Worm (Caenorhabditis elegans) whole organism, late embryonic: ENCODE measurements around the gene T05B11.4.

ENCODE experiments used
- ceh-30 ChIP-seq: fragments of 150-350 bp; optimal IDR thresholded peaks from 2 replicates; lab custom pipeline; 2014; ENCODE audit warnings: missing biosample characterization, missing genetic modification characterization
- ceh-31 ChIP-seq: sonication (generic microtip); optimal IDR thresholded peaks from 2 replicates; lab custom pipeline; 2016; ENCODE audit warnings: missing genetic modification characterization, missing compliant biosample characterization
- ceh-34 ChIP-seq: sonication (generic microtip); optimal IDR thresholded peaks from 2 replicates; lab custom pipeline; 2016; ENCODE audit warnings: mild to moderate bottlenecking, missing genetic modification characterization, missing compliant biosample characterization
- fkh-10 ChIP-seq: fragments of 150-350 bp; optimal IDR thresholded peaks from 2 replicates; lab custom pipeline; 2014; ENCODE audit warnings: missing biosample characterization, missing genetic modification reagents, missing genetic modification characterization
- hlh-30 ChIP-seq: sonication (generic microtip); optimal IDR thresholded peaks from 2 replicates; lab custom pipeline; 2017; ENCODE audit warnings: antibody characterized with exemption, missing genetic modification characterization, missing compliant biosample characterization; ENCODE audit not compliant: insufficient read depth
- npax-4 ChIP-seq: sonication (generic microtip); optimal IDR thresholded peaks from 2 replicates; lab custom pipeline; 2016; ENCODE audit warnings: missing genetic modification characterization, missing compliant biosample characterization
- pha-4 ChIP-seq: fragments of 150-350 bp; optimal IDR thresholded peaks from 2 replicates; lab custom pipeline; 2018; ENCODE audit warnings: missing biosample characterization, missing genetic modification reagents, missing genetic modification characterization
- pqm-1 ChIP-seq: sonication (generic microtip); optimal IDR thresholded peaks from 2 replicates; lab custom pipeline; 2016; ENCODE audit warnings: missing genetic modification characterization, missing compliant biosample characterization
- tbx-7 ChIP-seq: sonication (generic microtip); optimal IDR thresholded peaks from 2 replicates; lab custom pipeline; 2016; ENCODE audit warnings: missing genotype, missing genetic modification characterization, missing compliant biosample characterization

ce11 chrV:7793067-7793466 is 38.6 kb upstream of the T05B11.4 start, which contains the start of gene flp-21:
- no peak for TF ChIP-seq fkh-10
- TF ChIP-seq ceh-30 (tag; lab: Kevin White, UChicago): no peak
- TF ChIP-seq hlh-30 (tag; lab: Kevin White, UChicago): no peak
- no peak for TF ChIP-seq tbx-7 (tag; lab: Kevin White, UChicago)
- no peak for TF ChIP-seq ceh-34 (tag; lab: Kevin White, UChicago)
- TF ChIP-seq ceh-31 (tag; lab: Kevin White, UChicago): no peak
- TF ChIP-seq pqm-1 (tag; lab: Kevin White, UChicago): no peak
- TF ChIP-seq pha-4: no peak
- TF ChIP-seq npax-4 (tag; lab: Kevin White, UChicago): no peak
